In genomic region chr3R:4654557-4655273, dm6 we compare ENCODE assay signal across 1 fruit fly cellular context.
A peak's percentile ranks its signal among the peaks of the same experiment; 100 is the strongest.
TF ChIP-seq lines count a peak whose summit lies in the region.

Gene spartin (plus strand): TSS chr3R:4654800.

TF ChIP-seq in whole organism, embryonic, 481 proteins besides CTCF, POLR2A, EP300 and RAD21 (continued from another document):
- TF ChIP-seq CG2129 (GFP tag; IDR thresholded peaks at IDR 0.05; lab: Robert Waterston, UW; ENCODE audit: partially characterized antibody) (no peak), lov (optimal IDR thresholded peaks at IDR 0.05; lab: Kevin White, UChicago) (no peak), lov (GFP tag; IDR thresholded peaks at IDR 0.05; lab: Robert Waterston, UW) (no peak), zfh1 (GFP tag; IDR thresholded peaks at IDR 0.05; lab: Robert Waterston, UW) (no peak), bigmax (GFP tag; optimal IDR thresholded peaks at IDR 0.05; lab: Kevin White, UChicago) (no peak), pnt (GFP tag; optimal IDR thresholded peaks at IDR 0.05; lab: Kevin White, UChicago) (no peak), CG12071 (GFP tag; optimal IDR thresholded peaks at IDR 0.05; lab: Kevin White, UChicago) (no peak), pros (GFP tag; optimal IDR thresholded peaks at IDR 0.05; lab: Kevin White, UChicago) (no peak), otp (GFP tag; IDR thresholded peaks at IDR 0.05; lab: Robert Waterston, UW) (no peak), CG34224 (GFP tag; IDR thresholded peaks at IDR 0.05; lab: Robert Waterston, UW; ENCODE audit: partially characterized antibody) (peak; percentile 65), inv (GFP tag; IDR thresholded peaks at IDR 0.05; lab: Robert Waterston, UW; ENCODE audit: partially characterized antibody) (no peak), CG17568 (GFP tag; optimal IDR thresholded peaks at IDR 0.05; lab: Kevin White, UChicago) (no peak), Hsf (GFP tag; optimal IDR thresholded peaks at IDR 0.05; lab: Kevin White, UChicago) (peak; percentile 26), onecut (GFP tag; IDR thresholded peaks at IDR 0.05; lab: Robert Waterston, UW) (no peak), Hr51 (GFP tag; optimal IDR thresholded peaks at IDR 0.05; lab: Kevin White, UChicago) (no peak), CG10147 (GFP tag; optimal IDR thresholded peaks at IDR 0.05; lab: Kevin White, UChicago) (no peak), bab2 (GFP tag; optimal IDR thresholded peaks at IDR 0.05; lab: Kevin White, UChicago) (peak; percentile 29), corto (GFP tag; optimal IDR thresholded peaks at IDR 0.05; lab: Kevin White, UChicago) (no peak), CG10267 (tag; optimal IDR thresholded peaks at IDR 0.05; lab: Kevin White, UChicago) (peak; percentile 4), CG12219 (GFP tag; optimal IDR thresholded peaks at IDR 0.05; lab: Kevin White, UChicago) (no peak), CG1603 (tag; optimal IDR thresholded peaks at IDR 0.05; lab: Kevin White, UChicago) (peak; percentile 59), prd (optimal IDR thresholded peaks at IDR 0.05; lab: Kevin White, UChicago) (no peak), prd (GFP tag; IDR thresholded peaks at IDR 0.05; lab: Robert Waterston, UW) (no peak), Ravus (GFP tag; IDR thresholded peaks at IDR 0.05; lab: Robert Waterston, UW) (no peak), CG3407 (GFP tag; optimal IDR thresholded peaks at IDR 0.05; lab: Kevin White, UChicago) (no peak), CG18599 (GFP tag; optimal IDR thresholded peaks at IDR 0.05; lab: Kevin White, UChicago) (no peak), sna (GFP tag; IDR thresholded peaks at IDR 0.05; lab: Robert Waterston, UW; ENCODE audit: partially characterized antibody) (peak; percentile 50; the same call in 1 of the 2 replicates), CoRest (tag; optimal IDR thresholded peaks at IDR 0.05; lab: Kevin White, UChicago) (no peak), trem (tag; optimal IDR thresholded peaks at IDR 0.05; lab: Kevin White, UChicago) (peak; percentile 36), sisA (GFP tag; IDR thresholded peaks at IDR 0.05; lab: Robert Waterston, UW) (no peak), CG2199 (GFP tag; IDR thresholded peaks at IDR 0.05; lab: Robert Waterston, UW) (peak; percentile 15; the same call in 1 of the 3 replicates), crp (GFP tag; optimal IDR thresholded peaks at IDR 0.05; lab: Kevin White, UChicago) (peak; percentile 51 to 92), vvl (GFP tag; IDR thresholded peaks at IDR 0.05; lab: Robert Waterston, UW) (peak; percentile 58), h (optimal IDR thresholded peaks at IDR 0.05; lab: Kevin White, UChicago) (no peak), Dad (GFP tag; optimal IDR thresholded peaks at IDR 0.05; lab: Kevin White, UChicago) (peak; percentile 8), CG2202 (tag; optimal IDR thresholded peaks at IDR 0.05; lab: Kevin White, UChicago) (no peak), dmrt99B (tag; optimal IDR thresholded peaks at IDR 0.05; lab: Kevin White, UChicago) (no peak), NK7.1 (GFP tag; optimal IDR thresholded peaks at IDR 0.05; lab: Kevin White, UChicago) (no peak), Gsc (GFP tag; IDR thresholded peaks at IDR 0.05; lab: Robert Waterston, UW) (no peak), wek (GFP tag; optimal IDR thresholded peaks at IDR 0.05; lab: Kevin White, UChicago) (no peak), Pdp1 (GFP tag; optimal IDR thresholded peaks at IDR 0.05; lab: Kevin White, UChicago) (peak in 1 of 2 experiments; percentile 26), ttk (GFP tag; IDR thresholded peaks at IDR 0.05; lab: Robert Waterston, UW) (no peak), CG6683 (GFP tag; optimal IDR thresholded peaks at IDR 0.05; lab: Kevin White, UChicago) (no peak), CG14014 (GFP tag; IDR thresholded peaks at IDR 0.05; lab: Robert Waterston, UW) (peak; percentile 21; the same call in 1 of the 2 replicates), fd64A (GFP tag; optimal IDR thresholded peaks at IDR 0.05; lab: Kevin White, UChicago) (no peak), Dll (GFP tag; IDR thresholded peaks at IDR 0.05; lab: Robert Waterston, UW; ENCODE audit: partially characterized antibody) (0 out of 4 replicates have a peak, but pooled peaks have one; percentile 47), Usf (GFP tag; optimal IDR thresholded peaks at IDR 0.05; lab: Kevin White, UChicago) (no peak), aop (GFP tag; IDR thresholded peaks at IDR 0.05; lab: Robert Waterston, UW) (no peak), Six4 (GFP tag; optimal IDR thresholded peaks at IDR 0.05; lab: Kevin White, UChicago) (no peak), CG10209 (GFP tag; optimal IDR thresholded peaks at IDR 0.05; lab: Kevin White, UChicago) (no peak), CG4360 (GFP tag; IDR thresholded peaks at IDR 0.05; lab: Robert Waterston, UW) (no peak), CG6854 (GFP tag; optimal IDR thresholded peaks at IDR 0.05; lab: Kevin White, UChicago) (no peak), ind (GFP tag; optimal IDR thresholded peaks at IDR 0.05; lab: Kevin White, UChicago) (peak; percentile 19), lilli (GFP tag; optimal IDR thresholded peaks at IDR 0.05; lab: Kevin White, UChicago) (peak; percentile 64), abd-A (tag; optimal IDR thresholded peaks at IDR 0.05; lab: Kevin White, UChicago) (no peak), tio (GFP tag; optimal IDR thresholded peaks at IDR 0.05; lab: Kevin White, UChicago) (no peak), Mad (GFP tag; optimal IDR thresholded peaks at IDR 0.05; lab: Kevin White, UChicago) (no peak), nom (GFP tag; optimal IDR thresholded peaks at IDR 0.05; lab: Kevin White, UChicago) (peak; percentile 26), eve (GFP tag; optimal IDR thresholded peaks at IDR 0.05; lab: Kevin White, UChicago) (no peak), Scr (GFP tag; IDR thresholded peaks at IDR 0.05; lab: Robert Waterston, UW; ENCODE audit: partially characterized antibody) (peak; percentile 44), Ets97D (GFP tag; optimal IDR thresholded peaks at IDR 0.05; lab: Kevin White, UChicago) (peak; percentile 28), NfI (GFP tag; optimal IDR thresholded peaks at IDR 0.05; lab: Kevin White, UChicago) (peak; percentile 25), odd (GFP tag; optimal IDR thresholded peaks at IDR 0.05; lab: Kevin White, UChicago) (no peak), Dfd (GFP tag; optimal IDR thresholded peaks at IDR 0.05; lab: Kevin White, UChicago) (no peak), shn (GFP tag; optimal IDR thresholded peaks at IDR 0.05; lab: Kevin White, UChicago) (no peak)
